Worm (Caenorhabditis elegans) whole organism, L4 larva: ENCODE results near the gene srbc-12.

Experiments used
- F44E2.7 ChIP-seq: fragments of 200-800 bp; sonication (Bioruptor generic); IDR thresholded peaks from 2 replicates; pipeline ENCODE4 v2.1.2; 2022; ENCODE audit warnings: missing genetic modification characterization, missing compliant biosample characterization
- ama-1 ChIP-seq: fragments of 150-350 bp; optimal IDR thresholded peaks from 2 replicates; lab custom pipeline; 2014; ENCODE audit warnings: inconsistent platforms, mixed read lengths
- dmd-6 ChIP-seq: fragments of 200-800 bp; sonication (Bioruptor generic); IDR thresholded peaks from 2 replicates; pipeline ENCODE4 v1.3.6; 2022; ENCODE audit warnings: missing genetic modification reagents, missing genetic modification characterization, missing compliant biosample characterization
- fkh-10 ChIP-seq: fragments of 150-350 bp; optimal IDR thresholded peaks from 2 replicates; lab custom pipeline; 2014; ENCODE audit warnings: missing biosample characterization, missing genetic modification reagents, missing genetic modification characterization
- fos-1 ChIP-seq: fragments of 150-350 bp; optimal IDR thresholded peaks from 2 replicates; lab custom pipeline; 2014; ENCODE audit warnings: missing biosample characterization, missing genetic modification characterization
- nhr-10 ChIP-seq: fragments of 150-350 bp; optimal IDR thresholded peaks from 2 replicates; lab custom pipeline; 2014; ENCODE audit warnings: missing biosample characterization, missing genetic modification characterization

DNA sequence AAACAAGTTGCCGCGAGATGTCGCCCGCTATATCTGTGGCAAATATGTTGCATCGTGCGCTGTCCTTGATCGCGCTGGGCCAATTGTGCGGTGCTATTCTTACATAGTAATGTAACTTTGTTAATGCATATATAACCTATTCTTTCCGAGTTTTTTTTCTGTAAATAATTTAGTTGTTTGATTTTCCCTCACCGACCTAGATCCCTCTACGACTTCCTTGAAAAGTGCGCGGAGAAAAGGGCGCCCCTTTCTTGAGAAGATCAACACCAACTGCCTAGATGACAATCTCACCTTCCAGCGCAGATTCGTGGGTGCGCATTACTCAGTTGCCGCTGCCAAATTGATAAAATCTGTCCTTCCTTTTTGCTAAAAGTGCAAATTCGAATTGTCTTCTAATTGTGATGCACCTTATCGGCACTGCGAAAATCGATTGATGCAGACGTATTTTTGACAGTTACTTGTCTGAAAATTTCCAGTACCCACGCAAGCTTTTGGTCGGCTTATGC lies 48.0 kb upstream of the srbc-12 start:
- TF ChIP-seq fkh-10 (no peak), ama-1 (no peak), fos-1 (no peak), nhr-10 (tag; lab: Kevin White, UChicago) (no peak), dmd-6 (GFP tag; lab: Robert Waterston, UW) (no peak), F44E2.7 (no peak)
